Fruit fly (Drosophila melanogaster): ENCODE data around the gene CG13856.

The CG13856 gene

DNA sequence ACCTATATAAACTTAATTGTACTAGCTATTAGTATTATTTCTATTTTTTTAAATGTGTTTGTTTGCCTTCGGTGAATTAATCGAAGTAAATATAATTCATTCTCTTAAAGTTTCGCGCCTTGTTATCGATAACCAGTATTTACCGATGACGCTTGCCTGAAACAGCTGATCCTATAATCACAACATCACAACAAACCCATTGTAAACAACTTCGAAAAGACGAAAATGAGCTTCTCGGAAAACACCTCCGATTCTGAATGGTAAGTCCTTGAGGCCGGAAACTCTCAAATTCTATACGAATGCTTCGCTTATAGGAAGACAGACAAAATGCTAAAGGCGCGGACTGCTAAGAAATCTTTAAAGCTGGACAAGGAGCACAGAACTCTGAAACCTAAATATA lies 22.5 kb upstream of the CG13856 start, which contains the start of gene CG34149 (continued):
- peak; percentile 33; the same call in 1 of the 2 replicates for TF ChIP-seq Bgb (GFP tag; IDR thresholded peaks at IDR 0.05; ENCODE audit: partially characterized antibody)
- TF ChIP-seq Opbp (GFP tag; IDR thresholded peaks at IDR 0.05; ENCODE audit: partially characterized antibody): peak; percentile 10; the same call in 2 of the 3 replicates
- no peak for TF ChIP-seq CG1529 (GFP tag; optimal IDR thresholded peaks at IDR 0.05)
- no peak for TF ChIP-seq ken (GFP tag; IDR thresholded peaks at IDR 0.05)
- TF ChIP-seq bbx (GFP tag; IDR thresholded peaks at IDR 0.05; ENCODE audit: partially characterized antibody): peak; percentile 61
- no peak for TF ChIP-seq Elba2 (GFP tag; optimal IDR thresholded peaks at IDR 0.05)
- TF ChIP-seq CG31224 (GFP tag; IDR thresholded peaks at IDR 0.05): no peak
- peak; percentile 58 for TF ChIP-seq nerfin-2 (GFP tag; IDR thresholded peaks at IDR 0.05; ENCODE audit: partially characterized antibody)
- TF ChIP-seq CG6791 (GFP tag; IDR thresholded peaks at IDR 0.05; ENCODE audit: partially characterized antibody): peak; percentile 23; the same call in 1 of the 3 replicates
- TF ChIP-seq lola (GFP tag; optimal IDR thresholded peaks at IDR 0.05): no peak
- TF ChIP-seq CG2116 (GFP tag; optimal IDR thresholded peaks at IDR 0.05): peak; percentile 18
- no peak for TF ChIP-seq CG8478 (optimal IDR thresholded peaks at IDR 0.05)
- peak; percentile 34; the same call in 1 of the 2 replicates for TF ChIP-seq ato (GFP tag; IDR thresholded peaks at IDR 0.05; ENCODE audit: partially characterized antibody)
- no peak for TF ChIP-seq twi (tag; optimal IDR thresholded peaks at IDR 0.05)
- no peak for TF ChIP-seq bigmax (GFP tag; optimal IDR thresholded peaks at IDR 0.05)
- TF ChIP-seq Scr (GFP tag; IDR thresholded peaks at IDR 0.05; ENCODE audit: partially characterized antibody): peak; percentile 59

dm6 chr3R:22381077-22381476 lies 21.4 kb upstream of the CG13856 start, which contains the start of gene CG43342:
Gene CG43342, plus strand, starts transcription at chr3R:22381340.
- TF ChIP-seq mam (GFP tag; optimal IDR thresholded peaks at IDR 0.05) (no peak), rib (GFP tag; IDR thresholded peaks at IDR 0.05) (no peak), CG34422 (GFP tag; IDR thresholded peaks at IDR 0.05) (no peak), Blimp-1 (GFP tag; optimal IDR thresholded peaks at IDR 0.05) (no peak), CG17829 (tag; optimal IDR thresholded peaks at IDR 0.05) (no peak), bowl (GFP tag; IDR thresholded peaks at IDR 0.05) (no peak), CG8944 (GFP tag; optimal IDR thresholded peaks at IDR 0.05) (no peak), CG17802 (tag; optimal IDR thresholded peaks at IDR 0.05) (no peak), CG14014 (GFP tag; IDR thresholded peaks at IDR 0.05) (no peak), Max (GFP tag; optimal IDR thresholded peaks at IDR 0.05) (no peak), Lpt (GFP tag; optimal IDR thresholded peaks at IDR 0.05) (no peak), CG10366 (GFP tag; IDR thresholded peaks at IDR 0.05) (no peak), HLH54F (GFP tag; optimal IDR thresholded peaks at IDR 0.05) (no peak), Bgb (GFP tag; IDR thresholded peaks at IDR 0.05; ENCODE audit: partially characterized antibody) (peak; percentile 85), CG14860 (GFP tag; IDR thresholded peaks at IDR 0.05; ENCODE audit: partially characterized antibody) (peak; percentile 82), Poxn (GFP tag; IDR thresholded peaks at IDR 0.05) (no peak), knrl (GFP tag; IDR thresholded peaks at IDR 0.05; ENCODE audit: partially characterized antibody) (peak; percentile 68; the same call in 2 of the 3 replicates), pita (GFP tag; optimal IDR thresholded peaks at IDR 0.05) (no peak), oc (tag; optimal IDR thresholded peaks at IDR 0.05) (no peak), NK7.1 (GFP tag; optimal IDR thresholded peaks at IDR 0.05) (no peak), CG7786 (GFP tag; optimal IDR thresholded peaks at IDR 0.05) (no peak), CG16813 (GFP tag; IDR thresholded peaks at IDR 0.05; ENCODE audit: partially characterized antibody) (peak; percentile 75), sqz (GFP tag; optimal IDR thresholded peaks at IDR 0.05) (no peak), mirr (GFP tag; optimal IDR thresholded peaks at IDR 0.05) (no peak), Side (GFP tag; optimal IDR thresholded peaks at IDR 0.05) (no peak), D (optimal IDR thresholded peaks at IDR 0.05) (no peak), D (GFP tag; optimal IDR thresholded peaks at IDR 0.05) (no peak), Scr (GFP tag; IDR thresholded peaks at IDR 0.05; ENCODE audit: partially characterized antibody) (peak; percentile 78), tll (GFP tag; optimal IDR thresholded peaks at IDR 0.05) (no peak), unc-4 (GFP tag; IDR thresholded peaks at IDR 0.05; ENCODE audit: partially characterized antibody) (peak; percentile 76), Trl (optimal IDR thresholded peaks at IDR 0.05) (no peak), Trl (GFP tag; optimal IDR thresholded peaks at IDR 0.05) (no peak), HmgD (GFP tag; optimal IDR thresholded peaks at IDR 0.05) (no peak), H2.0 (GFP tag; IDR thresholded peaks at IDR 0.05) (no peak), chinmo (GFP tag; IDR thresholded peaks at IDR 0.05; ENCODE audit: partially characterized antibody) (peak; percentile 79; the same call in 1 of the 4 replicates), B-H2 (GFP tag; optimal IDR thresholded peaks at IDR 0.05) (no peak)
